Worm (Caenorhabditis elegans) whole organism, late embryonic: ENCODE data around the gene islo-1.

ENCODE experiments used
- F13H6.1 ChIP-seq: sonication (generic microtip); optimal IDR thresholded peaks from 2 replicates; lab custom pipeline; 2016; ENCODE audit warnings: missing genetic modification characterization, missing compliant biosample characterization
- K02D7.2 ChIP-seq: sonication (generic microtip); optimal IDR thresholded peaks from 2 replicates; lab custom pipeline; 2017; ENCODE audit warnings: mild to moderate bottlenecking, missing genetic modification characterization, missing compliant biosample characterization
- K09A11.1 ChIP-seq: sonication (generic microtip); optimal IDR thresholded peaks from 2 replicates; lab custom pipeline; 2017; ENCODE audit warnings: antibody characterized with exemption, mild to moderate bottlenecking, missing genetic modification characterization, missing compliant biosample characterization; ENCODE audit not compliant: insufficient read depth
- Y22D7AL.16 ChIP-seq: sonication (generic microtip); optimal IDR thresholded peaks from 2 replicates; lab custom pipeline; 2016; ENCODE audit warnings: missing genetic modification characterization, missing compliant biosample characterization
- ahr-1 ChIP-seq: sonication (generic microtip); optimal IDR thresholded peaks from 2 replicates; lab custom pipeline; 2016; ENCODE audit warnings: missing genetic modification characterization, missing compliant biosample characterization
- ama-1 ChIP-seq: fragments of 150-350 bp; optimal IDR thresholded peaks from 2 replicates; lab custom pipeline; 2014
- ceh-24 ChIP-seq: sonication (generic microtip); optimal IDR thresholded peaks from 2 replicates; lab custom pipeline; 2016; ENCODE audit warnings: mild to moderate bottlenecking, missing genetic modification characterization, missing compliant biosample characterization
- ceh-31 ChIP-seq: sonication (generic microtip); optimal IDR thresholded peaks from 2 replicates; lab custom pipeline; 2016; ENCODE audit warnings: missing genetic modification characterization, missing compliant biosample characterization
- ceh-45 ChIP-seq: fragments of 200-800 bp; sonication (Bioruptor generic); IDR thresholded peaks from 2 replicates; pipeline ENCODE4 v1.3.6; 2022; ENCODE audit warnings: missing genetic modification reagents, missing genetic modification characterization, missing compliant biosample characterization
- ceh-48 ChIP-seq: sonication (generic microtip); optimal IDR thresholded peaks from 2 replicates; lab custom pipeline; 2016; ENCODE audit warnings: missing genetic modification characterization, inconsistent platforms, missing compliant biosample characterization
- che-1 ChIP-seq: sonication (generic microtip); optimal IDR thresholded peaks from 2 replicates; lab custom pipeline; 2016; ENCODE audit warnings: mild to moderate bottlenecking, missing genetic modification characterization, missing compliant biosample characterization
- elt-2 ChIP-seq: sonication (generic microtip); optimal IDR thresholded peaks from 2 replicates; lab custom pipeline; 2016; ENCODE audit warnings: missing genetic modification reagents, missing genetic modification characterization, missing compliant biosample characterization
- elt-4 ChIP-seq: sonication (generic microtip); optimal IDR thresholded peaks from 2 replicates; lab custom pipeline; 2016; ENCODE audit warnings: missing genetic modification characterization, missing compliant biosample characterization
- ets-4 ChIP-seq: sonication (generic microtip); optimal IDR thresholded peaks from 2 replicates; lab custom pipeline; 2016; ENCODE audit warnings: missing genetic modification characterization, missing compliant biosample characterization
- eyg-1 ChIP-seq: sonication (generic microtip); optimal IDR thresholded peaks from 2 replicates; lab custom pipeline; 2016; ENCODE audit warnings: missing genotype, missing genetic modification characterization, missing compliant biosample characterization
- fkh-10 ChIP-seq: fragments of 150-350 bp; optimal IDR thresholded peaks from 2 replicates; lab custom pipeline; 2014; ENCODE audit warnings: missing biosample characterization, missing genetic modification reagents, missing genetic modification characterization
- fkh-6 ChIP-seq: sonication (generic microtip); optimal IDR thresholded peaks from 2 replicates; lab custom pipeline; 2016; ENCODE audit warnings: missing genetic modification characterization, missing compliant biosample characterization
- hlh-15 ChIP-seq: sonication (generic microtip); optimal IDR thresholded peaks from 2 replicates; lab custom pipeline; 2016; ENCODE audit warnings: missing genetic modification characterization, missing compliant biosample characterization
- hlh-30 ChIP-seq: sonication (generic microtip); optimal IDR thresholded peaks from 2 replicates; lab custom pipeline; 2017; ENCODE audit warnings: antibody characterized with exemption, missing genetic modification characterization, missing compliant biosample characterization; ENCODE audit not compliant: insufficient read depth
- hlh-6 ChIP-seq: sonication (generic microtip); optimal IDR thresholded peaks from 2 replicates; lab custom pipeline; 2016; ENCODE audit warnings: missing genotype, missing genetic modification characterization, missing compliant biosample characterization
- lin-11 ChIP-seq: fragments of 200-800 bp; sonication (Bioruptor generic); optimal IDR thresholded peaks from 2 replicates; lab custom pipeline; 2018; ENCODE audit warnings: mild to moderate bottlenecking, missing genetic modification characterization, missing compliant biosample characterization
- madf-2 ChIP-seq: sonication (generic microtip); optimal IDR thresholded peaks from 2 replicates; lab custom pipeline; 2017; ENCODE audit warnings: missing genetic modification characterization, missing compliant biosample characterization
- nhr-232 ChIP-seq: sonication (generic microtip); optimal IDR thresholded peaks from 2 replicates; lab custom pipeline; 2016; ENCODE audit warnings: missing genetic modification characterization, missing compliant biosample characterization
- npax-4 ChIP-seq: sonication (generic microtip); optimal IDR thresholded peaks from 2 replicates; lab custom pipeline; 2016; ENCODE audit warnings: missing genetic modification characterization, missing compliant biosample characterization
- odd-2 ChIP-seq: sonication (generic microtip); optimal IDR thresholded peaks from 2 replicates; lab custom pipeline; 2017; ENCODE audit warnings: antibody characterized with exemption, mild to moderate bottlenecking, missing genetic modification characterization, missing compliant biosample characterization
- pag-3 ChIP-seq: sonication (generic microtip); optimal IDR thresholded peaks from 2 replicates; lab custom pipeline; 2016; ENCODE audit warnings: missing compliant biosample characterization, missing genetic modification characterization, borderline replicate concordance
- pat-9 ChIP-seq: fragments of 200-800 bp; sonication (Bioruptor generic); optimal IDR thresholded peaks from 2 replicates; lab custom pipeline; 2018; ENCODE audit warnings: mild to moderate bottlenecking, missing genetic modification characterization, moderate library complexity, missing compliant biosample characterization
- pax-1 ChIP-seq: fragments of 150-350 bp; optimal IDR thresholded peaks from 2 replicates; lab custom pipeline; 2014; ENCODE audit warnings: missing biosample characterization, missing genetic modification characterization
- pha-2 ChIP-seq: sonication (generic microtip); optimal IDR thresholded peaks from 2 replicates; lab custom pipeline; 2017; ENCODE audit warnings: mild to moderate bottlenecking, missing genetic modification characterization, missing compliant biosample characterization
- pqm-1 ChIP-seq: sonication (generic microtip); optimal IDR thresholded peaks from 2 replicates; lab custom pipeline; 2016; ENCODE audit warnings: missing genetic modification characterization, missing compliant biosample characterization
- ref-2 ChIP-seq: sonication (generic microtip); optimal IDR thresholded peaks from 2 replicates; lab custom pipeline; 2016; ENCODE audit warnings: missing genetic modification characterization, missing compliant biosample characterization
- rnt-1 ChIP-seq: sonication (generic microtip); optimal IDR thresholded peaks from 2 replicates; lab custom pipeline; 2016; ENCODE audit warnings: missing genetic modification characterization, missing compliant biosample characterization
- sdc-2 ChIP-seq: sonication (generic microtip); optimal IDR thresholded peaks from 2 replicates; lab custom pipeline; 2016; ENCODE audit warnings: missing genotype, missing genetic modification characterization, missing compliant biosample characterization
- sox-4 ChIP-seq: sonication (generic microtip); optimal IDR thresholded peaks from 2 replicates; lab custom pipeline; 2017; ENCODE audit warnings: mild to moderate bottlenecking, missing genetic modification characterization, inconsistent platforms, missing compliant biosample characterization
- tbx-2 ChIP-seq: sonication (generic microtip); optimal IDR thresholded peaks from 2 replicates; lab custom pipeline; 2016; ENCODE audit warnings: missing genetic modification characterization, missing compliant biosample characterization
- tbx-7 ChIP-seq: sonication (generic microtip); optimal IDR thresholded peaks from 2 replicates; lab custom pipeline; 2016; ENCODE audit warnings: missing genotype, missing genetic modification characterization, missing compliant biosample characterization
- ttx-3 ChIP-seq: sonication (generic microtip); optimal IDR thresholded peaks from 2 replicates; lab custom pipeline; 2016; ENCODE audit warnings: missing genetic modification reagents, missing genetic modification characterization, missing compliant biosample characterization
- unc-3 ChIP-seq, 2 experiments: fragments of 200-800 bp in 1 of 2; sonication (Bioruptor generic) in 1 of 2; sonication (generic microtip) in 1 of 2; conservative IDR thresholded peaks in 1 of 2; optimal IDR thresholded peaks in 1 of 2; 2 replicates each; pipeline versions ENCODE4 v1.3.6 to Lab custom; 2016 to 2022; ENCODE audit warnings: missing compliant biosample characterization in 2 of 2, missing genetic modification characterization in 2 of 2, missing genetic modification reagents in 1 of 2
- unc-55 ChIP-seq: sonication (generic microtip); optimal IDR thresholded peaks from 2 replicates; lab custom pipeline; 2017; ENCODE audit warnings: missing biosample characterization, missing genetic modification reagents, missing genetic modification characterization
- unc-86 ChIP-seq: sonication (generic microtip); optimal IDR thresholded peaks from 2 replicates; lab custom pipeline; 2016; ENCODE audit warnings: missing genetic modification characterization, missing compliant biosample characterization
- ztf-16 ChIP-seq: sonication (generic microtip); optimal IDR thresholded peaks from 2 replicates; lab custom pipeline; 2017; ENCODE audit warnings: missing genetic modification characterization, missing compliant biosample characterization

The islo-1 gene

DNA sequence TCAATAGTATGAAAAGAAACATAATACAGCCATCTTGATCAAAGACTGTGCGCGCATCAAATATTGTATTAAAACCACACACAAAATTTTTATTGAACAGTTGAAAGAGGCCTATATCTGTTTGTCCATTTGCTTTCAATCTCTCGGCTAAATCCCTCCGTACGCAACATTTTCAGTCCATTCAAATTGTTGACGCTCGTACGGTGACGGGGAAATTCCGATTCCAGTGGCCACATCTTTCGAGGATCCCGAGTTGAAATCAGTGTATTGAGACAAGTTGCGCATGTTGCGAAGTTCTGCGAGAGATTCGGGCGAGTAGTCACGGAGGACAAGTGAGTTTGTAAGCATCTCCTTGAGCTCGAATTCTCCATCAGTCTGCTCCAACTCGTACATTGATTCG is 28.3 kb downstream of the islo-1 start:
- TF ChIP-seq pha-2 (tag; lab: Kevin White, UChicago), result no peak
- TF ChIP-seq K02D7.2 (tag; lab: Kevin White, UChicago), result no peak
- TF ChIP-seq hlh-15 (tag; lab: Kevin White, UChicago), result no peak
- TF ChIP-seq ceh-24 (tag; lab: Kevin White, UChicago), result no peak
- no peak for TF ChIP-seq ama-1
- no peak for TF ChIP-seq pax-1 (tag; lab: Kevin White, UChicago)

DNA sequence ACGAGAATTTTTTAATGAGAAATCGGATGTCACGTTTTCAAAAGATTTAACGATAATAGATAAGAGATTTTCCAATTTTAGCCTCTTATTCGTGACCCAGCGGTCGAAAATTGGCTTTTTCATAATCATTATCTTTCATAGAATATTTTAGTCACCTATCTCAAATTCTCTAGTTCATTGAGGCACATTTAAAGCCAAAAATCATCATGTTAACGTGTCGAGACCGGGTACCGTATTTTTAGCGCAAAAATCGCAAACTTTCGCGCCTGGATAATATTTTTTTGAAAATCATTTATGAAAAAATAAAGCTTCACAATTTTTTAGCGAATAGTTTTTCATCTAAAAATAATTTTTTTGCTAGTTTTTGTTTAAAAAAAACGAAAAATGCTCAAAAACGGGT is 29.8 kb downstream of the islo-1 start, which contains the start of gene B0218.7:
TSS of gene B0218.7 (minus strand) at position 101 of the 400 bp plus-strand sequence.
- no peak for TF ChIP-seq ceh-48
- no peak for TF ChIP-seq eyg-1 (tag; lab: Kevin White, UChicago)
- no peak for TF ChIP-seq K09A11.1 (tag; lab: Kevin White, UChicago)
- no peak for TF ChIP-seq F13H6.1 (tag; lab: Kevin White, UChicago)
- no peak for TF ChIP-seq ceh-45 (GFP tag; lab: Robert Waterston, UW)
- TF ChIP-seq unc-55 (GFP tag; lab: Kevin White, UChicago), result no peak
- no peak for TF ChIP-seq elt-4
- no peak for TF ChIP-seq pqm-1 (tag; lab: Kevin White, UChicago)
- TF ChIP-seq unc-86 (tag; lab: Kevin White, UChicago), result no peak
- no peak for TF ChIP-seq fkh-10
- no peak for TF ChIP-seq ceh-24 (tag; lab: Kevin White, UChicago)
- no peak for TF ChIP-seq ama-1
- no peak for TF ChIP-seq tbx-2 (tag; lab: Kevin White, UChicago)
- no peak for TF ChIP-seq ahr-1
- TF ChIP-seq elt-2 (tag; lab: Kevin White, UChicago), result no peak
- TF ChIP-seq ceh-31 (tag; lab: Kevin White, UChicago), result no peak
- no peak for TF ChIP-seq ref-2 (tag; lab: Kevin White, UChicago)
- TF ChIP-seq ztf-16 (tag; lab: Kevin White, UChicago), result no peak
- TF ChIP-seq ets-4 (tag; lab: Kevin White, UChicago), result no peak
- no peak for TF ChIP-seq pax-1 (tag; lab: Kevin White, UChicago)

DNA sequence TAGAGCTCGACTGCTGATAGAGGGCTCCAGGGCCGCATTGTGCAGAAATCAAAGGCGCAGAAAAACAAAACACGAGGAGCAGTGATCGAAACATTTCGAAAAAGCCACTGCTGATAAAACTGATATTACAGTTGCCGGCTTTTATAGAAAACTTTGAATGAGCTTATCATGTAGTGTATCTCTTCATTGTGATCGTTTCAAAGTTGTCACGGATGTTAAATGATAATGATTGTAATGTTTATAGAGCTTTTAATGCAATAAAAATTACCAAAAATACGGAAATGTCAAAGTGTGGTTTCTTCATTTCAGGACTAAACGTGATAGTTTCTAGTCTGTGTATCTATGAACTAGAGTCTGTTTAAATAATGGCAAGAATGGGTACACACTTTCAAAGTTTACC is 32.5 kb downstream of the islo-1 start, which contains the start of gene clec-52:
TSS of gene clec-52 (minus strand) at position 101 of the 400 bp plus-strand sequence.
- TF ChIP-seq hlh-6 (tag; lab: Kevin White, UChicago) (no peak), elt-2 (tag; lab: Kevin White, UChicago) (no peak), hlh-30 (tag; lab: Kevin White, UChicago) (no peak), F13H6.1 (tag; lab: Kevin White, UChicago) (no peak), sdc-2 (tag; lab: Kevin White, UChicago) (no peak), pat-9 (tag; lab: Kevin White, UChicago) (no peak), madf-2 (tag; lab: Kevin White, UChicago) (no peak), fkh-6 (no peak), unc-3 (GFP tag; conservative IDR thresholded peaks at IDR 0.05; lab: Robert Waterston, UW) (no peak), unc-3 (tag; optimal IDR thresholded peaks at IDR 0.05; lab: Kevin White, UChicago) (no peak), ttx-3 (tag; lab: Kevin White, UChicago) (no peak), pag-3 (no peak), lin-11 (tag; lab: Kevin White, UChicago) (no peak), sox-4 (tag; lab: Kevin White, UChicago) (no peak), rnt-1 (tag; lab: Kevin White, UChicago) (no peak), nhr-232 (tag; lab: Kevin White, UChicago) (no peak), tbx-2 (tag; lab: Kevin White, UChicago) (no peak), pax-1 (tag; lab: Kevin White, UChicago) (no peak), npax-4 (tag; lab: Kevin White, UChicago) (no peak)

DNA sequence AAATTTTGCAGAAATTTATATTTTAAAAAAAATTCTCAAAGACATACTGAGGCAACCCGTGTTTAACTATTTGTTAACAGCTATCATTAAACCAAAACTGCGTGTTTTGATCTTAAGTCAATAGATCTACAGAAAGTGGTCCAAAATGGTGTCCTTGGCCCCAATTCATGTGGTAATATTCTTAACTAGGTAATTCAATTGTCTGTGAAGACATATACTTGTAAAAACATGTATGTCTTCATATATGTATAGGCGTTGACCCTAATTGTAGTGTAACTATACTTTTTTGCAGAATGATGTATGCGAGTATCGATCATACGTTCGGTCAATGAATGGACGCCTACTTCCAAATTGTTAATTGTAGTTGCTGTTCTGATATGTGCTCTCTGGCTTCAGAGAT is 33.5 kb downstream of the islo-1 start, which contains the start of gene C07G1.15:
TSS of gene C07G1.15 (plus strand) at position 301 of the 400 bp plus-strand sequence.
- TF ChIP-seq lin-11 (tag; lab: Kevin White, UChicago) (no peak), Y22D7AL.16 (no peak), eyg-1 (tag; lab: Kevin White, UChicago) (no peak), che-1 (tag; lab: Kevin White, UChicago) (no peak), ama-1 (no peak), odd-2 (tag; lab: Kevin White, UChicago) (no peak), tbx-7 (tag; lab: Kevin White, UChicago) (no peak)
- TF ChIP-seq, all 69 proteins: peak for 0
